Fruit fly (Drosophila melanogaster): ENCODE measurements around the gene CecC.

Gene CecC

DNA sequence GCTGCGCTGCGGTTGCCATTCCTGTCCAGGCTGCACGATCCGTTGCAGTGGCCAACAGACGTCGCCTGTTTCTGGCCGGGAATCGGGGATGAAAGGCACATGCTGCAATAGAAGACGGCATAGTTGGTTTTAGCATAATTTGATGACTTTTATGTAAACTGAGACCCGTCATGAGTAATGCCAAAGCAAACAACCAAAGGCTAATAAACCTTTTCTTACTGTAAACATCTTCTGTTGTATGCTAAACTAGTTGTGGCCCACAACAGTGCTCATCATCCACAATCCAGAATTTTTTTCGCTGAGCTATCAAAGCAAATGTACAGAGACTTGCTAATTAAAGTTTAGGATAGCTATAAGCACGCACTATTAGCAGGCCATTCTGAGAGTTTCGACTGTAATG lies 17.5 kb upstream of the CecC start (continued):
- TF ChIP-seq Xbp1 (GFP tag; optimal IDR thresholded peaks at IDR 0.05) (no peak), usp (GFP tag; optimal IDR thresholded peaks at IDR 0.05) (no peak), tap (tag; optimal IDR thresholded peaks at IDR 0.05) (no peak), cad (GFP tag; optimal IDR thresholded peaks at IDR 0.05) (no peak), Lhr (GFP tag; optimal IDR thresholded peaks at IDR 0.05) (no peak), Xrp1 (GFP tag; IDR thresholded peaks at IDR 0.05) (0 out of 2 replicates have a peak, but pooled peaks have one; percentile 17), ttk (GFP tag; IDR thresholded peaks at IDR 0.05) (no peak), CG2712 (tag; optimal IDR thresholded peaks at IDR 0.05) (no peak), stwl (tag; optimal IDR thresholded peaks at IDR 0.05) (no peak), CG11723 (GFP tag; optimal IDR thresholded peaks at IDR 0.05) (no peak), CG17802 (tag; optimal IDR thresholded peaks at IDR 0.05) (no peak), Neu2 (GFP tag; optimal IDR thresholded peaks at IDR 0.05; ENCODE audit: borderline replicate concordance) (no peak), bbx (GFP tag; IDR thresholded peaks at IDR 0.05; ENCODE audit: partially characterized antibody) (no peak), CG6254 (GFP tag; optimal IDR thresholded peaks at IDR 0.05) (no peak), CG8359 (GFP tag; optimal IDR thresholded peaks at IDR 0.05; ENCODE audit: borderline replicate concordance) (no peak), onecut (GFP tag; IDR thresholded peaks at IDR 0.05) (no peak), slp2 (GFP tag; optimal IDR thresholded peaks at IDR 0.05) (no peak), CG18599 (GFP tag; optimal IDR thresholded peaks at IDR 0.05) (peak; percentile 80), pan (optimal IDR thresholded peaks at IDR 0.05) (no peak), pan (GFP tag; optimal IDR thresholded peaks at IDR 0.05 in 1 of 2, IDR thresholded peaks at IDR 0.05 in 1 of 2) (no peak), Nf-YA (GFP tag; IDR thresholded peaks at IDR 0.05) (no peak), Ravus (GFP tag; IDR thresholded peaks at IDR 0.05) (no peak), unc-4 (GFP tag; IDR thresholded peaks at IDR 0.05; ENCODE audit: partially characterized antibody) (no peak), CG17829 (tag; optimal IDR thresholded peaks at IDR 0.05) (no peak), CG18764 (GFP tag; optimal IDR thresholded peaks at IDR 0.05) (no peak), CG2116 (GFP tag; optimal IDR thresholded peaks at IDR 0.05) (no peak), CG1024 (GFP tag; IDR thresholded peaks at IDR 0.05) (no peak), CG12155 (GFP tag; optimal IDR thresholded peaks at IDR 0.05) (no peak), CG4424 (GFP tag; optimal IDR thresholded peaks at IDR 0.05) (no peak), Atf-2 (GFP tag; optimal IDR thresholded peaks at IDR 0.05) (no peak), CG14014 (GFP tag; IDR thresholded peaks at IDR 0.05) (peak; percentile 33; the same call in 1 of the 2 replicates), CG5180 (GFP tag; optimal IDR thresholded peaks at IDR 0.05) (peak; percentile 1), CG5245 (GFP tag; optimal IDR thresholded peaks at IDR 0.05) (no peak), Hand (GFP tag; optimal IDR thresholded peaks at IDR 0.05) (peak; percentile 22), CG13287 (GFP tag; IDR thresholded peaks at IDR 0.05; ENCODE audit: partially characterized antibody) (no peak), ind (GFP tag; optimal IDR thresholded peaks at IDR 0.05) (no peak), z (GFP tag; IDR thresholded peaks at IDR 0.05) (no peak), CG8089 (GFP tag; optimal IDR thresholded peaks at IDR 0.05) (no peak), lov (optimal IDR thresholded peaks at IDR 0.05) (no peak), lov (GFP tag; IDR thresholded peaks at IDR 0.05) (no peak), en (GFP tag; optimal IDR thresholded peaks at IDR 0.05) (no peak), sima (GFP tag; optimal IDR thresholded peaks at IDR 0.05) (no peak), Bdp1 (GFP tag; optimal IDR thresholded peaks at IDR 0.05) (no peak), CG11398 (GFP tag; optimal IDR thresholded peaks at IDR 0.05) (no peak), CG7745 (tag; optimal IDR thresholded peaks at IDR 0.05) (no peak), CG11093 (GFP tag; IDR thresholded peaks at IDR 0.05) (no peak), CG9932 (GFP tag; IDR thresholded peaks at IDR 0.05) (no peak; the same call in 1 of the 2 replicates), CG2678 (tag; optimal IDR thresholded peaks at IDR 0.05) (peak; percentile 67), Gug (GFP tag; IDR thresholded peaks at IDR 0.05) (no peak), mirr (GFP tag; optimal IDR thresholded peaks at IDR 0.05) (no peak), CG7357 (GFP tag; IDR thresholded peaks at IDR 0.05) (no peak), CG17186 (GFP tag; optimal IDR thresholded peaks at IDR 0.05) (no peak), C15 (GFP tag; IDR thresholded peaks at IDR 0.05) (no peak)

Data from whole organism, embryonic.